Worm (Caenorhabditis elegans) whole organism, mixed stage, embryonic: ENCODE measurements around the gene ins-11.

Source experiments
- ces-1 ChIP-seq: fragments of 150-350 bp; optimal IDR thresholded peaks from 2 replicates; lab custom pipeline; 2014; ENCODE audit warnings: missing biosample characterization, missing genetic modification reagents, missing genetic modification characterization
- cnd-1 ChIP-seq: fragments of 200-800 bp; sonication (Bioruptor generic); optimal IDR thresholded peaks from 2 replicates; lab custom pipeline; 2018; ENCODE audit warnings: mild to moderate bottlenecking, missing genetic modification characterization, missing compliant biosample characterization
- mep-1 ChIP-seq: fragments of 150-350 bp; optimal IDR thresholded peaks from 2 replicates; lab custom pipeline; 2017; ENCODE audit warnings: missing biosample characterization, missing genetic modification reagents, missing genetic modification characterization, inconsistent platforms
- mls-2 ChIP-seq: sonication (generic microtip); optimal IDR thresholded peaks from 2 replicates; lab custom pipeline; 2016; ENCODE audit warnings: mild to moderate bottlenecking, missing genetic modification characterization, moderate library complexity, missing compliant biosample characterization
- unc-62 ChIP-seq: fragments of 150-350 bp; optimal IDR thresholded peaks from 2 replicates; lab custom pipeline; 2014; ENCODE audit warnings: missing biosample characterization, missing genetic modification reagents, missing genetic modification characterization

ce11 chrII:5518055-5518454, 38.5 kb upstream of the ins-11 start:
- no peak for TF ChIP-seq ces-1 (GFP tag; lab: Kevin White, UChicago)
- no peak for TF ChIP-seq mep-1 (tag; lab: Kevin White, UChicago)
- TF ChIP-seq unc-62 (GFP tag; lab: Kevin White, UChicago): no peak
- TF ChIP-seq mls-2: no peak
- TF ChIP-seq cnd-1 (tag; lab: Kevin White, UChicago): no peak
